Worm (Caenorhabditis elegans): ENCODE data around the gene F59B2.3.
A peak's percentile ranks its signal among the peaks of the same experiment; 100 is the strongest.

Gene F59B2.3

ce11 chrIII:9010047-9010446, 10.5 kb upstream of the F59B2.3 start, which contains the start of gene F59B2.8:
F59B2.8 (minus strand) TSS chrIII:9010197.
- TF ChIP-seq sdz-38 (tag; optimal IDR thresholded peaks at IDR 0.05) = no peak
- no peak for TF ChIP-seq fkh-3 (tag; optimal IDR thresholded peaks at IDR 0.05)
- no peak for TF ChIP-seq T07F8.4 (tag; optimal IDR thresholded peaks at IDR 0.05)

ce11 chrIII:9007183-9007582, 7.6 kb upstream of the F59B2.3 start:
- TF ChIP-seq sdz-38 (tag; optimal IDR thresholded peaks at IDR 0.05) = no peak
- no peak for TF ChIP-seq egl-44 (GFP tag; IDR thresholded peaks at IDR 0.05)
- TF ChIP-seq F23B12.7 (tag; optimal IDR thresholded peaks at IDR 0.05; ENCODE audit: insufficient read depth) = no peak
- TF ChIP-seq ztf-28 (GFP tag; IDR thresholded peaks at IDR 0.05) = no peak
- TF ChIP-seq mxl-1 (tag; optimal IDR thresholded peaks at IDR 0.05) = no peak
- no peak for TF ChIP-seq B0336.3 (GFP tag; IDR thresholded peaks at IDR 0.05)
- TF ChIP-seq Y56A3A.18 (GFP tag; IDR thresholded peaks at IDR 0.05) = no peak
- peak; percentile 78 for TF ChIP-seq nhr-80 (tag; optimal IDR thresholded peaks at IDR 0.05)
- TF ChIP-seq ceh-27 (GFP tag; optimal IDR thresholded peaks at IDR 0.05) = no peak
- TF ChIP-seq ets-4 (GFP tag; optimal IDR thresholded peaks at IDR 0.05) = no peak
- peak; percentile 46; the same call in 1 of the 2 replicates for TF ChIP-seq cebp-1 (GFP tag; IDR thresholded peaks at IDR 0.05)
- no peak for TF ChIP-seq cebp-1 (tag; optimal IDR thresholded peaks at IDR 0.05)
- TF ChIP-seq attf-5 (GFP tag; optimal IDR thresholded peaks at IDR 0.05) = peak; percentile 29
- TF ChIP-seq dox-1 (GFP tag; IDR thresholded peaks at IDR 0.05) = no peak; the same call in 1 of the 2 replicates
- no peak for TF ChIP-seq rpc-1 (optimal IDR thresholded peaks at IDR 0.05)
- no peak for TF ChIP-seq rpc-1 (tag; optimal IDR thresholded peaks at IDR 0.05)
- TF ChIP-seq lin-40 (tag; optimal IDR thresholded peaks at IDR 0.05) = no peak
- no peak for TF ChIP-seq F39B2.1 (GFP tag; IDR thresholded peaks at IDR 0.05)
- TF ChIP-seq nhr-120 (GFP tag; IDR thresholded peaks at IDR 0.05) = no peak
- TF ChIP-seq Y53G8AR.9 (GFP tag; conservative IDR thresholded peaks at IDR 0.05) = no peak
- TF ChIP-seq lsy-27 (tag; optimal IDR thresholded peaks at IDR 0.05; ENCODE audit: borderline replicate concordance, insufficient read depth) = no peak
- TF ChIP-seq K12H6.12 (tag; optimal IDR thresholded peaks at IDR 0.05) = no peak
- TF ChIP-seq bed-2 (GFP tag; IDR thresholded peaks at IDR 0.05) = no peak

ce11 chrIII:9005905-9006372, 6.4 kb upstream of the F59B2.3 start, which contains the start of gene rab-6.1:
rab-6.1 (minus strand) TSS chrIII:9005955.
- TF ChIP-seq bed-1 (GFP tag; IDR thresholded peaks at IDR 0.05) (0 out of 2 replicates have a peak, but pooled peaks have one; percentile 24), ceh-100 (GFP tag; IDR thresholded peaks at IDR 0.05) (peak; percentile 65), D2030.7 (GFP tag; IDR thresholded peaks at IDR 0.05) (peak; percentile 56)

ce11 chrIII:9004658-9005057, 5.1 kb upstream of the F59B2.3 start:
- TF ChIP-seq akir-1 (GFP tag; optimal IDR thresholded peaks at IDR 0.05) = no peak
- peak; percentile 59 for TF ChIP-seq hrde-1 (tag; optimal IDR thresholded peaks at IDR 0.05; ENCODE audit: borderline replicate concordance)
- no peak for TF ChIP-seq bed-1 (GFP tag; IDR thresholded peaks at IDR 0.05)
- TF ChIP-seq atf-7 (tag; optimal IDR thresholded peaks at IDR 0.05) = no peak
- TF ChIP-seq ztf-28 (GFP tag; IDR thresholded peaks at IDR 0.05) = no peak
- no peak for TF ChIP-seq aptf-2 (GFP tag; conservative IDR thresholded peaks at IDR 0.05)
- TF ChIP-seq nfya-1 (tag; optimal IDR thresholded peaks at IDR 0.05; ENCODE audit: borderline replicate concordance, insufficient read depth) = no peak
- no peak for TF ChIP-seq gei-17 (GFP tag; optimal IDR thresholded peaks at IDR 0.05)
- no peak for TF ChIP-seq lir-1 (GFP tag; conservative IDR thresholded peaks at IDR 0.05)
- TF ChIP-seq attf-5 (GFP tag; optimal IDR thresholded peaks at IDR 0.05) = no peak
- no peak for TF ChIP-seq tbp1 (GFP tag; optimal IDR thresholded peaks at IDR 0.05)
- TF ChIP-seq sdz-38 (tag; optimal IDR thresholded peaks at IDR 0.05) = no peak
- no peak for TF ChIP-seq egrh-3 (GFP tag; IDR thresholded peaks at IDR 0.05)
- no peak for TF ChIP-seq fkh-3 (tag; optimal IDR thresholded peaks at IDR 0.05)
- TF ChIP-seq K11D2.4 (GFP tag; IDR thresholded peaks at IDR 0.05) = no peak
- TF ChIP-seq Y95B8A.8 (GFP tag; IDR thresholded peaks at IDR 0.05) = peak; percentile 74; the same call in 1 of the 2 replicates
- TF ChIP-seq mel-28 (tag; optimal IDR thresholded peaks at IDR 0.05; ENCODE audit: borderline replicate concordance) = no peak
- no peak for TF ChIP-seq nhr-120 (GFP tag; IDR thresholded peaks at IDR 0.05)
- TF ChIP-seq ztf-25 (GFP tag; IDR thresholded peaks at IDR 0.05) = no peak
- peak; percentile 5; the same call in 1 of the 2 replicates for TF ChIP-seq hsf-1 (GFP tag; IDR thresholded peaks at IDR 0.05)
- TF ChIP-seq lin-35 (GFP tag; optimal IDR thresholded peaks at IDR 0.05) = no peak
- no peak for TF ChIP-seq ceh-91 (GFP tag; IDR thresholded peaks at IDR 0.05)
- TF ChIP-seq ceh-100 (GFP tag; IDR thresholded peaks at IDR 0.05) = no peak
- TF ChIP-seq nhr-80 (tag; optimal IDR thresholded peaks at IDR 0.05) = no peak

All from whole organism, young adult.